Fruit fly (Drosophila melanogaster) whole organism, embryonic: ENCODE measurements around the gene CG14212.

ENCODE experiments used
- Abd-B ChIP-seq: fragments of 200-800 bp; sonication (Bioruptor generic); optimal IDR thresholded peaks from 2 replicates; lab custom pipeline; 2018; ENCODE audit warnings: missing biosample characterization, mild to moderate bottlenecking, missing genetic modification characterization, moderate library complexity
- Aef1 ChIP-seq: fragments of 200-800 bp; sonication (Bioruptor generic); IDR thresholded peaks from 3 replicates; pipeline ENCODE4 v1.3.6; 2022; ENCODE audit warnings: missing biosample characterization, missing genetic modification characterization
- Blimp-1 ChIP-seq: fragments of 200-800 bp; sonication (Bioruptor generic); optimal IDR thresholded peaks from 3 replicates; lab custom pipeline; 2018; ENCODE audit warnings: missing biosample characterization, missing genetic modification characterization, mild to moderate bottlenecking, moderate library complexity, missing genetic modification reagents
- CG12299 ChIP-seq: fragments of 200-800 bp; sonication (Bioruptor generic); optimal IDR thresholded peaks from 2 replicates; lab custom pipeline; 2018; ENCODE audit warnings: missing biosample characterization, mild to moderate bottlenecking, missing genetic modification characterization
- CG14441 ChIP-seq: fragments of 200-800 bp; sonication (Bioruptor generic); IDR thresholded peaks from 2 replicates; pipeline ENCODE4 v1.3.6; 2022; ENCODE audit warnings: missing biosample characterization, missing genetic modification characterization
- CG15011 ChIP-seq: fragments of 200-800 bp; sonication (Bioruptor generic); optimal IDR thresholded peaks from 3 replicates; lab custom pipeline; 2018; ENCODE audit warnings: missing biosample characterization, mild to moderate bottlenecking, missing genetic modification characterization
- CG17361 ChIP-seq: fragments of 200-800 bp; sonication (Bioruptor generic); IDR thresholded peaks from 3 replicates; pipeline ENCODE4 v1.3.6; 2022; ENCODE audit warnings: missing biosample characterization, missing genetic modification characterization
- CG17568 ChIP-seq: fragments of 200-800 bp; sonication (Bioruptor generic); optimal IDR thresholded peaks from 2 replicates; lab custom pipeline; 2018; ENCODE audit warnings: missing biosample characterization, mild to moderate bottlenecking, missing genetic modification characterization, moderate library complexity
- CG17802 ChIP-seq: fragments of 200-800 bp; sonication (Bioruptor generic); optimal IDR thresholded peaks from 2 replicates; lab custom pipeline; 2018; ENCODE audit warnings: missing biosample characterization, mild to moderate bottlenecking, missing genetic modification characterization, moderate library complexity
- CG1792 ChIP-seq: fragments of 200-800 bp; sonication (Bioruptor generic); optimal IDR thresholded peaks from 2 replicates; lab custom pipeline; 2016; ENCODE audit warnings: missing biosample characterization, missing genetic modification characterization
- CG2129 ChIP-seq: fragments of 200-800 bp; sonication (Bioruptor generic); IDR thresholded peaks from 2 replicates; pipeline ENCODE4 v1.3.6; 2022; ENCODE audit warnings: missing biosample characterization, missing genetic modification characterization; ENCODE audit not compliant: partially characterized antibody
- CG2712 ChIP-seq: fragments of 200-800 bp; optimal IDR thresholded peaks from 3 replicates; lab custom pipeline; 2019; ENCODE audit warnings: missing biosample characterization, mild to moderate bottlenecking, missing genetic modification characterization, moderate library complexity
- CG3281 ChIP-seq: fragments of 200-800 bp; sonication (Bioruptor generic); optimal IDR thresholded peaks from 3 replicates; lab custom pipeline; 2017; ENCODE audit warnings: missing biosample characterization, mild to moderate bottlenecking, missing genetic modification characterization
- CG3726 ChIP-seq: fragments of 200-800 bp; sonication (Bioruptor generic); IDR thresholded peaks from 3 replicates; pipeline ENCODE4, ENCODE4 v1.3.6; 2022; ENCODE audit warnings: missing biosample characterization, missing genetic modification characterization
- CG3838 ChIP-seq: fragments of 200-800 bp; sonication (Bioruptor generic); optimal IDR thresholded peaks from 3 replicates; lab custom pipeline; 2016; ENCODE audit warnings: missing biosample characterization, missing genetic modification characterization
- CG3995 ChIP-seq: fragments of 200-800 bp; sonication (Bioruptor generic); optimal IDR thresholded peaks from 3 replicates; lab custom pipeline; 2016; ENCODE audit warnings: missing biosample characterization, missing genetic modification characterization
- CG43689 ChIP-seq: fragments of 200-800 bp; sonication (Bioruptor generic); IDR thresholded peaks from 2 replicates; pipeline ENCODE4 v1.3.6; 2022; ENCODE audit warnings: missing biosample characterization, missing genetic modification characterization
- CG4707 ChIP-seq: fragments of 200-800 bp; sonication (Bioruptor generic); optimal IDR thresholded peaks from 2 replicates; lab custom pipeline; 2018; ENCODE audit warnings: missing biosample characterization, mild to moderate bottlenecking, missing genetic modification characterization, moderate library complexity
- CG9609 ChIP-seq: fragments of 200-800 bp; sonication (Bioruptor generic); optimal IDR thresholded peaks from 3 replicates; lab custom pipeline; 2016; ENCODE audit warnings: missing biosample characterization, missing genetic modification characterization
- Camta ChIP-seq: fragments of 200-800 bp; sonication (Bioruptor generic); optimal IDR thresholded peaks from 2 replicates; lab custom pipeline; 2016; ENCODE audit warnings: missing biosample characterization, missing genetic modification characterization
- Chrac-16 ChIP-seq: fragments of 200-800 bp; sonication (Bioruptor generic); optimal IDR thresholded peaks from 3 replicates; lab custom pipeline; 2016; ENCODE audit warnings: missing biosample characterization, missing genetic modification characterization
- Ets97D ChIP-seq: fragments of 200-800 bp; sonication (Bioruptor generic); optimal IDR thresholded peaks from 3 replicates; lab custom pipeline; 2016; ENCODE audit warnings: missing biosample characterization, missing genetic modification characterization
- H2.0 ChIP-seq: fragments of 200-800 bp; sonication (Bioruptor generic); IDR thresholded peaks from 2 replicates; pipeline ENCODE4 v1.3.6; 2022; ENCODE audit warnings: missing biosample characterization, missing genetic modification characterization
- HLH4C ChIP-seq: fragments of 200-800 bp; sonication (Bioruptor generic); IDR thresholded peaks from 3 replicates; pipeline ENCODE4 v1.3.6; 2022; ENCODE audit warnings: missing biosample characterization, missing genetic modification characterization; ENCODE audit not compliant: partially characterized antibody
- Hand ChIP-seq: fragments of 200-800 bp; sonication (Bioruptor generic); optimal IDR thresholded peaks from 2 replicates; lab custom pipeline; 2017; ENCODE audit warnings: mild to moderate bottlenecking, missing biosample characterization, missing genetic modification reagents, missing genetic modification characterization
- Hey ChIP-seq: fragments of 200-800 bp; sonication (Bioruptor generic); optimal IDR thresholded peaks from 3 replicates; lab custom pipeline; 2018; ENCODE audit warnings: missing biosample characterization, mild to moderate bottlenecking, missing genetic modification characterization
- Mes4 ChIP-seq: fragments of 200-800 bp; sonication (Bioruptor generic); optimal IDR thresholded peaks from 2 replicates; lab custom pipeline; 2016; ENCODE audit warnings: missing biosample characterization, missing genetic modification characterization
- Mrtf ChIP-seq: fragments of 200-800 bp; sonication (Bioruptor generic); IDR thresholded peaks from 3 replicates; pipeline ENCODE4 v1.3.6; 2022; ENCODE audit warnings: missing biosample characterization, missing genetic modification characterization
- ato ChIP-seq: fragments of 200-800 bp; sonication (Bioruptor generic); IDR thresholded peaks from 2 replicates; pipeline ENCODE4 v1.3.6; 2022; ENCODE audit warnings: missing biosample characterization, missing genetic modification characterization; ENCODE audit not compliant: partially characterized antibody
- bigmax ChIP-seq: fragments of 200-800 bp; sonication (Bioruptor generic); optimal IDR thresholded peaks from 2 replicates; lab custom pipeline; 2018; ENCODE audit warnings: missing biosample characterization, mild to moderate bottlenecking, missing genetic modification characterization
- bowl ChIP-seq: fragments of 200-800 bp; sonication (Bioruptor generic); IDR thresholded peaks from 2 replicates; pipeline ENCODE4 v1.3.6; 2022; ENCODE audit warnings: missing biosample characterization, missing genetic modification characterization
- chm ChIP-seq: fragments of 200-800 bp; sonication (Bioruptor generic); IDR thresholded peaks from 2 replicates; pipeline ENCODE4 v1.3.6; 2022; ENCODE audit warnings: missing biosample characterization, missing genetic modification characterization
- crc ChIP-seq: fragments of 200-800 bp; sonication (Bioruptor generic); optimal IDR thresholded peaks from 2 replicates; lab custom pipeline; 2016; ENCODE audit warnings: missing biosample characterization, missing genetic modification characterization
- dpn ChIP-seq, 2 experiments: fragments of 200-800 bp; sonication (Bioruptor generic); optimal IDR thresholded peaks; 3 replicates each; lab custom pipeline; 2016; ENCODE audit warnings: missing biosample characterization in 2 of 2, missing genetic modification characterization in 2 of 2
- eyg ChIP-seq: fragments of 200-800 bp; sonication (Bioruptor generic); optimal IDR thresholded peaks from 3 replicates; lab custom pipeline; 2016; ENCODE audit warnings: missing biosample characterization, missing genetic modification characterization
- fd96Cb ChIP-seq: fragments of 200-800 bp; sonication (Bioruptor generic); optimal IDR thresholded peaks from 2 replicates; lab custom pipeline; 2018; ENCODE audit warnings: missing biosample characterization, mild to moderate bottlenecking, missing genetic modification characterization, moderate library complexity
- gce ChIP-seq: fragments of 200-800 bp; sonication (Bioruptor generic); IDR thresholded peaks from 3 replicates; pipeline ENCODE4 v1.3.6; 2022; ENCODE audit warnings: missing biosample characterization, missing genetic modification characterization
- gsb ChIP-seq: fragments of 200-800 bp; sonication (Bioruptor generic); IDR thresholded peaks from 2 replicates; pipeline ENCODE4 v1.3.6; 2022; ENCODE audit warnings: missing biosample characterization, missing genetic modification characterization
- gt ChIP-seq: fragments of 200-800 bp; sonication (Bioruptor generic); IDR thresholded peaks from 2 replicates; pipeline ENCODE4 v1.3.6; 2022; ENCODE audit warnings: missing biosample characterization, missing genetic modification characterization
- inv ChIP-seq: fragments of 200-800 bp; sonication (Bioruptor generic); IDR thresholded peaks from 2 replicates; pipeline ENCODE4 v1.3.6; 2022; ENCODE audit warnings: missing biosample characterization, missing genetic modification characterization; ENCODE audit not compliant: partially characterized antibody
- lola ChIP-seq, 3 experiments: fragments of >200 bp in 2 of 3; fragments of 200-800 bp in 1 of 3; sonication (Bioruptor generic) in 1 of 3; optimal IDR thresholded peaks; 2 replicates each; lab custom pipeline; 2017 to 2019; ENCODE audit warnings: missing biosample characterization in 3 of 3, missing genetic modification characterization in 3 of 3, mild to moderate bottlenecking in 1 of 3, moderate library complexity in 1 of 3
- nau ChIP-seq: fragments of 200-800 bp; sonication (Bioruptor generic); optimal IDR thresholded peaks from 3 replicates; lab custom pipeline; 2017; ENCODE audit warnings: missing biosample characterization, mild to moderate bottlenecking, missing genetic modification characterization, missing genetic modification reagents
- phol ChIP-seq: fragments of 200-800 bp; sonication (Bioruptor generic); optimal IDR thresholded peaks from 3 replicates; lab custom pipeline; 2018; ENCODE audit warnings: missing biosample characterization, mild to moderate bottlenecking, missing genetic modification characterization, moderate library complexity
- psq ChIP-seq: fragments of 200-800 bp; sonication (Bioruptor generic); optimal IDR thresholded peaks from 2 replicates; lab custom pipeline; 2017; ENCODE audit warnings: missing biosample characterization, missing genetic modification characterization
- ranshi ChIP-seq: fragments of 200-800 bp; sonication (Bioruptor generic); IDR thresholded peaks from 2 replicates; pipeline ENCODE4 v1.3.6; 2022; ENCODE audit warnings: missing biosample characterization, missing genetic modification characterization
- slou ChIP-seq: fragments of 200-800 bp; sonication (Bioruptor generic); optimal IDR thresholded peaks from 3 replicates; lab custom pipeline; 2016; ENCODE audit warnings: missing biosample characterization, missing genetic modification characterization
- ssp ChIP-seq: fragments of 200-800 bp; sonication (Bioruptor generic); IDR thresholded peaks from 2 replicates; pipeline ENCODE4 v1.3.6; 2022; ENCODE audit warnings: missing biosample characterization, missing genetic modification characterization
- stc ChIP-seq: fragments of 200-800 bp; sonication (Bioruptor generic); IDR thresholded peaks from 2 replicates; pipeline ENCODE4 v1.3.6; 2022; ENCODE audit warnings: missing biosample characterization, missing genetic modification characterization
- tio ChIP-seq: fragments of 200-800 bp; sonication (Bioruptor generic); optimal IDR thresholded peaks from 2 replicates; lab custom pipeline; 2017; ENCODE audit warnings: missing biosample characterization, missing genetic modification characterization, inconsistent platforms
- wor ChIP-seq: fragments of 200-800 bp; sonication (Bioruptor generic); IDR thresholded peaks from 2 replicates; pipeline ENCODE4 v1.3.6; 2022; ENCODE audit warnings: missing biosample characterization, missing genetic modification characterization
- zf30C ChIP-seq: fragments of 200-800 bp; sonication (Bioruptor generic); optimal IDR thresholded peaks from 3 replicates; lab custom pipeline; 2018; ENCODE audit warnings: missing biosample characterization, mild to moderate bottlenecking, missing genetic modification characterization

CG14212 gene

DNA sequence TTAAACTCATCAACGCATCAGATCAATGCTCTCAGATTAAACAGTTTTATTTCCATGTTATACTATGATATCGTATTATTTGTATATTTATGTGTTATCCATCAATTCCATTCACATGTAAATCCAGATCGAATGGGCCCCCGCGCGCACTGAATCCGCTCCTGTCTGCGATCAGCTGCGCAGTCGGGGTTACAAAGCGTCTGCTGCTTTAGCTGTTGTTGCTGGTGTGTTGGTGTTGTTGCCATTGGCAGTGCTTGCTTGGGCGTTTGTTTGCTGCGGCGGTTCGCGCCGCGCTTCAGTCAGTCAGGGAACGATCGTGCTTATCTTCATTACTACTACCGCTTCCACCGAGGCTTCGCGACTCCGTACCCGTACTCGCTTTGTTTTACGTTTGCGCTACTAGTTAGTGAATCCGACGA, 41.5 kb downstream of the CG14212 start, which contains the start of gene Zw (continued):
- TF ChIP-seq nau (no peak), CG17361 (peak; percentile 53; the same call in 2 of the 3 replicates), Abd-B (GFP tag; lab: Kevin White, UChicago) (no peak), Camta (no peak), gsb (GFP tag; lab: Robert Waterston, UW) (peak; percentile 21; the same call in 1 of the 2 replicates), eyg (no peak), slou (GFP tag; lab: Kevin White, UChicago) (no peak), psq (GFP tag; lab: Kevin White, UChicago) (no peak), CG12299 (tag; lab: Kevin White, UChicago) (no peak), tio (no peak), CG1792 (GFP tag; lab: Kevin White, UChicago) (no peak), bowl (GFP tag; lab: Robert Waterston, UW) (no peak), CG2712 (peak; percentile 52), Mes4 (GFP tag; lab: Kevin White, UChicago) (peak; percentile 19), zf30C (GFP tag; lab: Kevin White, UChicago) (no peak), bigmax (GFP tag; lab: Kevin White, UChicago) (no peak), stc (no peak), crc (GFP tag; lab: Kevin White, UChicago) (no peak), Mrtf (GFP tag; lab: Robert Waterston, UW) (peak; percentile 64; the same call in 2 of the 3 replicates), CG3726 (no peak), inv (GFP tag; lab: Robert Waterston, UW) (peak; percentile 42), CG2129 (GFP tag; lab: Robert Waterston, UW) (no peak), wor (GFP tag; lab: Robert Waterston, UW) (no peak), ranshi (GFP tag; lab: Robert Waterston, UW) (peak; percentile 49; the same call in 1 of the 2 replicates), ato (GFP tag; lab: Robert Waterston, UW) (no peak), CG3995 (GFP tag; lab: Kevin White, UChicago) (no peak), Hand (GFP tag; lab: Kevin White, UChicago) (no peak), dpn (GFP tag; optimal IDR thresholded peaks at IDR 0.05; lab: Kevin White, UChicago) (peak; percentile 53 to 55), phol (tag; lab: Kevin White, UChicago) (peak; percentile 34), CG3281 (GFP tag; lab: Kevin White, UChicago) (peak; percentile 14), fd96Cb (tag; lab: Kevin White, UChicago) (peak; percentile 25), Blimp-1 (no peak), Ets97D (GFP tag; lab: Kevin White, UChicago) (no peak), CG17568 (no peak), Hey (no peak), CG17802 (tag; lab: Kevin White, UChicago) (no peak), CG43689 (GFP tag; lab: Robert Waterston, UW) (no peak), CG4707 (GFP tag; lab: Kevin White, UChicago) (no peak), CG15011 (no peak), gce (GFP tag; lab: Robert Waterston, UW) (no peak), HLH4C (GFP tag; lab: Robert Waterston, UW) (no peak), CG14441 (GFP tag; lab: Robert Waterston, UW) (peak; percentile 40; the same call in 1 of the 2 replicates), CG9609 (GFP tag; lab: Kevin White, UChicago) (peak; percentile 46), ssp (GFP tag; lab: Robert Waterston, UW) (no peak), CG3838 (GFP tag; lab: Kevin White, UChicago) (no peak), Aef1 (GFP tag; lab: Robert Waterston, UW) (peak; percentile 72), Chrac-16 (peak; percentile 53), gt (GFP tag; lab: Robert Waterston, UW) (no peak), lola (GFP tag; optimal IDR thresholded peaks at IDR 0.05; lab: Kevin White, UChicago) (peak in 1 of 3 experiments; percentile 22), chm (no peak), H2.0 (GFP tag; lab: Robert Waterston, UW) (peak; percentile 51; the same call in 1 of the 2 replicates)
